Fruit fly (Drosophila melanogaster): Measurements from ENCODE around the gene vap.

DNA sequence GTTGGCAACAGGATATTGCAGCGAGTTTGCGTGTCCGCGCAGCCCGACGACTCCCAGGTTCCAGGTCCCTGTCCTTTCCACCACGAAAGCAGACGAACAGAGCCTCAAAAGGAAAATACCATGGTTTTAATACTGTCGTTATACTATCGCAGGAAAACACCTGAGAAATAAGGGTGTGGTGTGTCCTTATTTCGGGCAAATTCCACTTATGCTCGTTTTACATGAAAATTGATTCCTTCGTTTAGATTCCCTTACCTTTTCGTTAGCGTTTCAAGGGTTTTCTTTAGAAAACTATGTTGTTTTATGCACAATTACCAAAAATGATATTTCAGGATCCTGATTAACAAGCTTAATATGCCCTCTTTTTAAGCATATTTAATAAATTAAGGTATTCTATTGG, 22.8 kb downstream of the vap start, which contains the start of gene Cep164:
- TF ChIP-seq CG5180 (GFP tag; optimal IDR thresholded peaks at IDR 0.05) (no peak), MTF-1 (GFP tag; optimal IDR thresholded peaks at IDR 0.05; ENCODE audit: borderline replicate concordance) (no peak), fru (optimal IDR thresholded peaks at IDR 0.05) (no peak), HmgD (GFP tag; optimal IDR thresholded peaks at IDR 0.05) (no peak), Max (GFP tag; optimal IDR thresholded peaks at IDR 0.05) (no peak), seq (GFP tag; IDR thresholded peaks at IDR 0.05) (no peak), maf-S (GFP tag; optimal IDR thresholded peaks at IDR 0.05) (no peak)

Data from whole organism, embryonic.